Worm (Caenorhabditis elegans) whole organism, midembryonic: ENCODE data around the gene srr-10.

ENCODE experiments used
- T22C8.4 ChIP-seq: fragments of 200-800 bp; sonication (Bioruptor generic); IDR thresholded peaks from 2 replicates; pipeline ENCODE4 v1.3.6; 2022; ENCODE audit warnings: missing genetic modification characterization, missing compliant biosample characterization
- cog-1 ChIP-seq: sonication (generic microtip); optimal IDR thresholded peaks from 2 replicates; lab custom pipeline; 2016; ENCODE audit warnings: missing genetic modification characterization, missing compliant biosample characterization
- flt-1 ChIP-seq: fragments of 200-800 bp; sonication (Bioruptor generic); IDR thresholded peaks from 2 replicates; pipeline ENCODE4 v1.3.6; 2022; ENCODE audit warnings: missing genetic modification characterization, missing compliant biosample characterization
- klf-2 ChIP-seq: fragments of 200-800 bp; sonication (Bioruptor generic); conservative IDR thresholded peaks from 2 replicates; pipeline ENCODE4 v1.3.6; 2022; ENCODE audit warnings: missing genetic modification reagents, missing genetic modification characterization, missing compliant biosample characterization
- med-1 ChIP-seq: sonication (generic microtip); optimal IDR thresholded peaks from 2 replicates; lab custom pipeline; 2017; ENCODE audit warnings: missing genetic modification characterization, mild to moderate bottlenecking, missing compliant biosample characterization, antibody characterized with exemption, missing genetic modification reagents; ENCODE audit not compliant: insufficient read depth
- ref-1 ChIP-seq: fragments of 200-800 bp; sonication (Bioruptor generic); conservative IDR thresholded peaks from 2 replicates; pipeline ENCODE4 v1.3.6; 2022; ENCODE audit warnings: missing genetic modification reagents, missing genetic modification characterization, missing compliant biosample characterization
- tab-1 ChIP-seq: fragments of 200-800 bp; sonication (Bioruptor generic); IDR thresholded peaks from 2 replicates; pipeline ENCODE4 v1.3.6; 2022; ENCODE audit warnings: missing genetic modification characterization, missing compliant biosample characterization
- ztf-23 ChIP-seq: fragments of 200-800 bp; sonication (Bioruptor generic); IDR thresholded peaks from 2 replicates; pipeline ENCODE4 v1.3.6; 2022; ENCODE audit warnings: missing genetic modification reagents, missing genetic modification characterization, missing compliant biosample characterization
- ztf-29 ChIP-seq: fragments of 200-800 bp; sonication (Bioruptor generic); IDR thresholded peaks from 2 replicates; pipeline ENCODE4 v1.3.6; 2022; ENCODE audit warnings: missing genetic modification reagents, missing genetic modification characterization, missing compliant biosample characterization

The srr-10 gene

DNA sequence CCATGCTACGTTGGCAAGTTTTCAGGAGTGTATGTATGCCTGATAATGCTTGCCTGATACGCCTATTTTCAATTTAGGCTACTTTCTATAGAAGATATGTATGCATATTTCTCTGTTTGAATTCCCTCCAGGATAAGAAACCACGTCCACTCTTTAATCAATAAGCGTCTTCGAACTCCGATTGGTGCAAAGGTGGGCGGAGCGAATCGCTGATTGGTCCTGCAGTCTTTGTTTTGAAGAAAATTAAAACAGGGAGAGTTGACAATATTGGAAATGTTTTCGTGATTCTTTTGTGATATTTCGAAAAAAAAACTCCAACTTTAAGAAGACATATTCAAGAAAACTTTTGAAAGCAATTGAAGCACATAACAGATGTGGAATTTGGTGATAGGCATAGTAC, 26.5 kb downstream of the srr-10 start:
- TF ChIP-seq klf-2 (GFP tag; lab: Robert Waterston, UW) (no peak), cog-1 (tag; lab: Kevin White, UChicago) (no peak), T22C8.4 (no peak), ztf-23 (GFP tag; lab: Robert Waterston, UW) (no peak), med-1 (GFP tag; lab: Kevin White, UChicago) (no peak), tab-1 (no peak), flt-1 (GFP tag; lab: Robert Waterston, UW) (no peak), ztf-29 (GFP tag; lab: Robert Waterston, UW) (no peak), ref-1 (GFP tag; lab: Robert Waterston, UW) (no peak)

ce11 chrV:7770961-7771360, 35.5 kb downstream of the srr-10 start, which contains the start of gene frpr-3:
Gene frpr-3, plus strand, starts transcription at chrV:7771261.
- TF ChIP-seq ztf-29 (GFP tag; lab: Robert Waterston, UW) (no peak), ref-1 (GFP tag; lab: Robert Waterston, UW) (no peak), klf-2 (GFP tag; lab: Robert Waterston, UW) (no peak), cog-1 (tag; lab: Kevin White, UChicago) (no peak), med-1 (GFP tag; lab: Kevin White, UChicago) (no peak), flt-1 (GFP tag; lab: Robert Waterston, UW) (no peak), ztf-23 (GFP tag; lab: Robert Waterston, UW) (no peak), T22C8.4 (no peak)

DNA sequence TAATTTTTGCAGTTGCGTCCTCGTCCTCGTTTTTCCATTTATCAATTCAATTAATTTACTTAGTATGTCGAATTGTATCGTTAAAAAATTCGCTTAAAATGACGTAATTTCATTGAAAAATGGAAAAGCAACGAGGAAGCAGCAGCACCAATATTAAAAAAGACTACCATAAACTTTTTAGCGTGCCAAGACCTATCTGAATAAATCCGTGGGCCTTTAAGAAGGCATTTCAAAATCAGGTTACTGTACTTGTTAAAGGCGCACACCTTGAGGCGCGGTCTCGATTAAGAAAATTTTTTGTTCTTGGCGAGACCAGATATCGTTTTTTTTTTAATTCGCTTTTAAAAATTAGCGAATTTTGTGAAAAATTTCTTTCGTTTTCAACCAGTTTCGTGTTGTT, 38.2 kb downstream of the srr-10 start:
- TF ChIP-seq cog-1 (tag; lab: Kevin White, UChicago) (no peak), tab-1 (no peak), med-1 (GFP tag; lab: Kevin White, UChicago) (no peak), flt-1 (GFP tag; lab: Robert Waterston, UW) (no peak), ref-1 (GFP tag; lab: Robert Waterston, UW) (no peak), T22C8.4 (no peak), klf-2 (GFP tag; lab: Robert Waterston, UW) (no peak), ztf-29 (GFP tag; lab: Robert Waterston, UW) (no peak), ztf-23 (GFP tag; lab: Robert Waterston, UW) (no peak)

ce11 chrV:7774143-7774595, 38.8 kb downstream of the srr-10 start, which contains the start of gene grl-10:
Gene grl-10, plus strand, starts transcription at chrV:7774545.
- TF ChIP-seq tab-1, result no peak
- TF ChIP-seq ztf-29 (GFP tag; lab: Robert Waterston, UW), result no peak
- TF ChIP-seq T22C8.4, result no peak
- TF ChIP-seq ref-1 (GFP tag; lab: Robert Waterston, UW), result no peak
- no peak for TF ChIP-seq cog-1 (tag; lab: Kevin White, UChicago)
- no peak for TF ChIP-seq flt-1 (GFP tag; lab: Robert Waterston, UW)
- no peak for TF ChIP-seq med-1 (GFP tag; lab: Kevin White, UChicago)
- no peak for TF ChIP-seq ztf-23 (GFP tag; lab: Robert Waterston, UW)
- TF ChIP-seq klf-2 (GFP tag; lab: Robert Waterston, UW), result no peak

DNA sequence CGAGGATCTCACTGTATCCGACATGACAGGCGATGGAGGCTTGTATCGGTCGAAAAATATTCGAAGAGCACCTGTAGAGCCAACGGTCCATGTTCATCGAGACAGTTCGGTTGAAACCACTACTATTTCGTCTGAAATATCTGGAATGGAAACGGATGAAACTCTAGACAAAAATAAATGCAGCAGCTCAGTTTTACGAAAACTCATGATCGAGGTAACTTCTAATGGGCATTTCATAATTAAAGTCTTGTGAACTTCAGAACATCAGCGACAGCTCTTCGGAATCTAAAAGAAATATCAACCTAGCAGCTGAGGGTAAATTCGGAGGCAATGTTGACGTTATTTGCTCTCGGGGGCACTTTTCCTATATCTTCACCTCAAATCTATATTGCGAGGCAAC, 39.8 kb downstream of the srr-10 start:
- no peak for TF ChIP-seq tab-1
- no peak for TF ChIP-seq ref-1 (GFP tag; lab: Robert Waterston, UW)
- no peak for TF ChIP-seq med-1 (GFP tag; lab: Kevin White, UChicago)
- TF ChIP-seq flt-1 (GFP tag; lab: Robert Waterston, UW), result no peak
- TF ChIP-seq T22C8.4, result no peak
- no peak for TF ChIP-seq cog-1 (tag; lab: Kevin White, UChicago)
- TF ChIP-seq ztf-23 (GFP tag; lab: Robert Waterston, UW), result no peak
- TF ChIP-seq klf-2 (GFP tag; lab: Robert Waterston, UW), result no peak
- TF ChIP-seq ztf-29 (GFP tag; lab: Robert Waterston, UW), result no peak

DNA sequence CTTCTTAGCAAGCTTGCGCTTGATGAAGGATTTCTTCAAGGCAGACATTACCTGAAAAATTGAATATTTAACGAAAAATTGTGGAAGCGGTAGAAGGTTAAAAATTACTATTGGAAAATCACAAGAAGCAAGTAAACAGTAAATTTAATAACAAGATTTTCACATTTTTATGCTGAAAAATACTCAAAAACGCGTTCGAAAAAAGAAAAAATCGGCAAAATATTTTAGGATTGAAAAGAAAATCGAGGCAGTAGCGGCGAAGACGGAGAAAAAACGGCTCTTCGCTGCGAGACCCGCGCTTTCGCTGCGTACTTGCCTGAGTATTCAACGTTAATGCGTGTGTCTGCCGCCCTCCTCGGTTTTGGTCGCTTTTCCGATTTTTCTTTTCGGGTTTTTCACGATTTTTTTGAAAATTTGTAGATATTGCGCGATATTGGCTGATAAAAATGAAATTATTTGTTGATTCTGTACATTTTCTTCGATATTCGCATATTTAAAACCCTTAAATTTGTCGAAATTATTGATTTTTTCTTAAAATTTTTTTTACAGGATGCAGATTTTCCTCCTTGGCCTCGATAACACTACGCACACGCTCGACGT, 40.7 kb downstream of the srr-10 start, which contains the start of the genes rpl-39 and rps-30:
TSS of gene rpl-39 (minus strand) at position 51 of the 600 bp plus-strand sequence.
TSS of gene rps-30 (plus strand) at position 550 of the 600 bp plus-strand sequence.
- TF ChIP-seq klf-2 (GFP tag; lab: Robert Waterston, UW), result no peak
- peak; percentile 59; the same call in 1 of the 2 replicates for TF ChIP-seq ztf-23 (GFP tag; lab: Robert Waterston, UW)
- peak; percentile 21; the same call in 1 of the 2 replicates for TF ChIP-seq T22C8.4
- no peak for TF ChIP-seq med-1 (GFP tag; lab: Kevin White, UChicago)
- TF ChIP-seq cog-1 (tag; lab: Kevin White, UChicago), result peak; percentile 13

- TF ChIP-seq T22C8.4, result no peak
- no peak for TF ChIP-seq ztf-23 (GFP tag; lab: Robert Waterston, UW)
- TF ChIP-seq ztf-29 (GFP tag; lab: Robert Waterston, UW), result no peak
- no peak for TF ChIP-seq flt-1 (GFP tag; lab: Robert Waterston, UW)
- TF ChIP-seq tab-1, result no peak
- TF ChIP-seq cog-1 (tag; lab: Kevin White, UChicago), result no peak
- TF ChIP-seq ref-1 (GFP tag; lab: Robert Waterston, UW), result no peak
- TF ChIP-seq klf-2 (GFP tag; lab: Robert Waterston, UW), result no peak
- no peak for TF ChIP-seq med-1 (GFP tag; lab: Kevin White, UChicago)
These were observed 41.7 kb downstream of the srr-10 start, which contains the start of gene C26F1.3 for ce11 chrV:7777098-7777497. Gene C26F1.3, plus strand, starts transcription at chrV:7777300.

ce11 chrV:7778999-7779398, 43.6 kb downstream of the srr-10 start:
- TF ChIP-seq klf-2 (GFP tag; lab: Robert Waterston, UW) (no peak), cog-1 (tag; lab: Kevin White, UChicago) (no peak), tab-1 (no peak), T22C8.4 (no peak), flt-1 (GFP tag; lab: Robert Waterston, UW) (no peak)

ce11 chrV:7781511-7781910, 46.1 kb downstream of the srr-10 start, which contains the start of gene cyp-32A1:
Gene cyp-32A1, plus strand, starts transcription at chrV:7781811.
- TF ChIP-seq cog-1 (tag; lab: Kevin White, UChicago) (no peak), T22C8.4 (no peak), ztf-29 (GFP tag; lab: Robert Waterston, UW) (no peak)
